Worm (Caenorhabditis elegans) whole organism, young adult: ENCODE results near the gene F28H7.3.
A peak's percentile ranks its signal among the peaks of the same experiment; 100 is the strongest.

Experiments used
- B0261.1 ChIP-seq: sonication (generic microtip); optimal IDR thresholded peaks from 2 replicates; lab custom pipeline; 2016; ENCODE audit warnings: mild to moderate bottlenecking, missing genetic modification characterization, moderate library complexity, missing compliant biosample characterization
- C06A6.2 ChIP-seq: fragments of 200-800 bp; sonication (Bioruptor generic); conservative IDR thresholded peaks from 2 replicates; pipeline ENCODE4 v1.3.6; 2022; ENCODE audit warnings: missing genetic modification characterization, missing compliant biosample characterization
- F39B2.1 ChIP-seq: fragments of 200-800 bp; sonication (Bioruptor generic); IDR thresholded peaks from 2 replicates; pipeline ENCODE4 v1.3.6; 2022; ENCODE audit warnings: missing genetic modification reagents, missing genetic modification characterization, missing compliant biosample characterization
- F52B5.7 ChIP-seq: sonication (generic microtip); optimal IDR thresholded peaks from 2 replicates; lab custom pipeline; 2016; ENCODE audit warnings: mild to moderate bottlenecking, missing genetic modification characterization, missing compliant biosample characterization
- F55B11.4 ChIP-seq: sonication (generic microtip); optimal IDR thresholded peaks from 2 replicates; lab custom pipeline; 2016; ENCODE audit warnings: missing compliant biosample characterization, missing genetic modification characterization, borderline replicate concordance; ENCODE audit not compliant: insufficient read depth
- F57C9.4 ChIP-seq: sonication (generic microtip); optimal IDR thresholded peaks from 2 replicates; lab custom pipeline; 2017; ENCODE audit warnings: mild to moderate bottlenecking, missing genetic modification characterization, missing compliant biosample characterization
- K12H6.12 ChIP-seq: fragments of 200-800 bp; sonication (Bioruptor generic); optimal IDR thresholded peaks from 2 replicates; lab custom pipeline; 2018; ENCODE audit warnings: mild to moderate bottlenecking, missing genetic modification characterization, missing compliant biosample characterization
- ZK185.1 ChIP-seq: sonication (generic microtip); optimal IDR thresholded peaks from 2 replicates; lab custom pipeline; 2016; ENCODE audit warnings: mild to moderate bottlenecking, missing genetic modification characterization, missing compliant biosample characterization; ENCODE audit not compliant: poor library complexity, severe bottlenecking
- ama-1 ChIP-seq, 3 experiments: fragments of 150-350 bp in 1 of 3; sonication (generic microtip) in 2 of 3; optimal IDR thresholded peaks; 2 replicates each; lab custom pipeline; 2014 to 2018; ENCODE audit warnings: missing biosample characterization in 2 of 3, missing genetic modification characterization in 2 of 3, missing genetic modification reagents in 2 of 3
- aptf-3 ChIP-seq: fragments of 200-800 bp; sonication (Bioruptor generic); IDR thresholded peaks from 2 replicates; pipeline ENCODE4 v1.3.6; 2022; ENCODE audit warnings: missing genetic modification characterization, missing compliant biosample characterization
- atf-7 ChIP-seq: sonication (generic microtip); optimal IDR thresholded peaks from 2 replicates; lab custom pipeline; 2017; ENCODE audit warnings: mild to moderate bottlenecking, missing genetic modification characterization, missing compliant biosample characterization
- attf-6 ChIP-seq: fragments of 200-800 bp; sonication (Bioruptor generic); IDR thresholded peaks from 2 replicates; pipeline ENCODE4 v1.3.6; 2022; ENCODE audit warnings: missing genetic modification reagents, missing genetic modification characterization, missing compliant biosample characterization
- bed-1 ChIP-seq: fragments of 200-800 bp; sonication (Bioruptor generic); IDR thresholded peaks from 2 replicates; pipeline ENCODE4 v1.3.6; 2022; ENCODE audit warnings: missing genetic modification reagents, missing genetic modification characterization, missing compliant biosample characterization
- cebp-1 ChIP-seq, 2 experiments: fragments of 200-800 bp in 1 of 2; sonication (Bioruptor generic) in 1 of 2; sonication (generic microtip) in 1 of 2; IDR thresholded peaks in 1 of 2; optimal IDR thresholded peaks in 1 of 2; 2 replicates each; pipeline versions ENCODE4 v1.3.6 to Lab custom; 2017 to 2022; ENCODE audit warnings: missing compliant biosample characterization in 2 of 2, missing genetic modification characterization in 2 of 2, mild to moderate bottlenecking in 1 of 2, missing genetic modification reagents in 1 of 2, moderate library complexity in 1 of 2
- cebp-2 ChIP-seq: fragments of 200-800 bp; sonication (Bioruptor generic); IDR thresholded peaks from 2 replicates; pipeline ENCODE4 v1.3.6; 2022; ENCODE audit warnings: missing genetic modification characterization, missing compliant biosample characterization
- ceh-100 ChIP-seq: fragments of 200-800 bp; sonication (Bioruptor generic); IDR thresholded peaks from 2 replicates; pipeline ENCODE4 v1.3.6; 2022; ENCODE audit warnings: missing genetic modification reagents, missing genetic modification characterization, missing compliant biosample characterization
- chd-7 ChIP-seq: sonication (generic microtip); optimal IDR thresholded peaks from 2 replicates; lab custom pipeline; 2016; ENCODE audit warnings: mild to moderate bottlenecking, missing genetic modification characterization, moderate library complexity, missing compliant biosample characterization
- dpff-1 ChIP-seq: sonication (generic microtip); optimal IDR thresholded peaks from 2 replicates; lab custom pipeline; 2017; ENCODE audit warnings: mild to moderate bottlenecking, missing genetic modification characterization, missing compliant biosample characterization
- egrh-3 ChIP-seq: fragments of 200-800 bp; sonication (Bioruptor generic); IDR thresholded peaks from 2 replicates; pipeline ENCODE4 v1.3.6; 2022; ENCODE audit warnings: missing genetic modification reagents, missing genetic modification characterization, missing compliant biosample characterization
- hlh-26 ChIP-seq: fragments of 200-800 bp; sonication (Bioruptor generic); conservative IDR thresholded peaks from 2 replicates; pipeline ENCODE4 v1.3.6; 2022; ENCODE audit warnings: missing genetic modification reagents, missing genetic modification characterization, missing compliant biosample characterization
- hmg-20 ChIP-seq: fragments of 200-800 bp; sonication (Bioruptor generic); IDR thresholded peaks from 2 replicates; pipeline ENCODE4 v1.3.6; 2022; ENCODE audit warnings: missing genetic modification reagents, missing genetic modification characterization, missing compliant biosample characterization
- hrde-1 ChIP-seq: sonication (generic microtip); optimal IDR thresholded peaks from 2 replicates; lab custom pipeline; 2016; ENCODE audit warnings: missing genetic modification characterization, mild to moderate bottlenecking, missing compliant biosample characterization, moderate library complexity, missing genotype, missing genetic modification reagents, borderline replicate concordance
- let-526 ChIP-seq: fragments of 200-800 bp; sonication (Bioruptor generic); IDR thresholded peaks from 2 replicates; pipeline ENCODE4 v1.3.6; 2022; ENCODE audit warnings: missing genetic modification reagents, missing genetic modification characterization, missing compliant biosample characterization
- let-607 ChIP-seq, 2 experiments: fragments of 200-800 bp in 1 of 2; sonication (Bioruptor generic) in 1 of 2; sonication (generic microtip) in 1 of 2; optimal IDR thresholded peaks; 2 replicates each; lab custom pipeline; 2016 to 2018; ENCODE audit warnings: mild to moderate bottlenecking in 2 of 2, missing compliant biosample characterization in 2 of 2, missing genetic modification characterization in 2 of 2, moderate library complexity in 2 of 2, missing genotype in 1 of 2
- lin-40 ChIP-seq: sonication (generic microtip); optimal IDR thresholded peaks from 2 replicates; lab custom pipeline; 2016; ENCODE audit warnings: missing genetic modification characterization, mild to moderate bottlenecking, missing compliant biosample characterization, missing genotype, missing genetic modification reagents
- lir-1 ChIP-seq: fragments of 200-800 bp; sonication (Bioruptor generic); conservative IDR thresholded peaks from 2 replicates; pipeline ENCODE4 v1.3.6; 2022; ENCODE audit warnings: missing genetic modification reagents, missing genetic modification characterization, missing compliant biosample characterization
- lsy-27 ChIP-seq: sonication (generic microtip); optimal IDR thresholded peaks from 2 replicates; lab custom pipeline; 2017; ENCODE audit warnings: missing genetic modification characterization, mild to moderate bottlenecking, missing compliant biosample characterization, antibody characterized with exemption, missing genotype, borderline replicate concordance; ENCODE audit not compliant: insufficient read depth
- madf-6 ChIP-seq: fragments of 200-800 bp; sonication (Bioruptor generic); IDR thresholded peaks from 2 replicates; pipeline ENCODE4 v1.3.6; 2022; ENCODE audit warnings: missing genetic modification reagents, missing genetic modification characterization, missing compliant biosample characterization
- mcd-1 ChIP-seq: fragments of 200-800 bp; sonication (Bioruptor generic); IDR thresholded peaks from 2 replicates; pipeline ENCODE4 v1.3.6; 2022; ENCODE audit warnings: missing genetic modification reagents, missing genetic modification characterization, missing compliant biosample characterization
- mel-28 ChIP-seq: sonication (generic microtip); optimal IDR thresholded peaks from 2 replicates; lab custom pipeline; 2016; ENCODE audit warnings: borderline replicate concordance, mild to moderate bottlenecking, missing genetic modification characterization, missing compliant biosample characterization
- nfyb-1 ChIP-seq: fragments of 200-800 bp; sonication (Bioruptor generic); IDR thresholded peaks from 2 replicates; pipeline ENCODE4 v1.3.6; 2022; ENCODE audit warnings: missing genetic modification reagents, missing genetic modification characterization, missing compliant biosample characterization
- nhr-179 ChIP-seq: sonication (generic microtip); optimal IDR thresholded peaks from 2 replicates; lab custom pipeline; 2016; ENCODE audit warnings: mild to moderate bottlenecking, missing genetic modification characterization, missing compliant biosample characterization
- nhr-27 ChIP-seq: fragments of 200-800 bp; sonication (Bioruptor generic); optimal IDR thresholded peaks from 2 replicates; lab custom pipeline; 2018; ENCODE audit warnings: mild to moderate bottlenecking, missing genetic modification characterization, moderate library complexity, missing compliant biosample characterization
- rec-8 ChIP-seq, 2 experiments: sonication (generic microtip); optimal IDR thresholded peaks; 2 replicates each; lab custom pipeline; 2016; ENCODE audit warnings: mild to moderate bottlenecking in 2 of 2, missing genetic modification characterization in 2 of 2, missing genetic modification reagents in 2 of 2, missing genotype in 2 of 2, missing biosample characterization in 1 of 2, missing compliant biosample characterization in 1 of 2, moderate library complexity in 1 of 2
- snpc-1.3 ChIP-seq: sonication (generic microtip); optimal IDR thresholded peaks from 2 replicates; lab custom pipeline; 2017; ENCODE audit warnings: missing genetic modification characterization, mild to moderate bottlenecking, missing compliant biosample characterization, antibody characterized with exemption, moderate library complexity, missing genotype, missing genetic modification reagents; ENCODE audit not compliant: insufficient read depth
- snpc-3.4 ChIP-seq: sonication (generic microtip); optimal IDR thresholded peaks from 2 replicates; lab custom pipeline; 2017; ENCODE audit warnings: missing genetic modification characterization, mild to moderate bottlenecking, missing compliant biosample characterization, antibody characterized with exemption, moderate library complexity, missing genotype, missing genetic modification reagents
- snpc-4 ChIP-seq, 5 experiments: fragments of 150-350 bp in 1 of 5; sonication (generic microtip) in 4 of 5; optimal IDR thresholded peaks; 2 replicates each; lab custom pipeline; 2014 to 2018; ENCODE audit warnings: missing genetic modification characterization in 5 of 5, missing biosample characterization in 3 of 5, antibody characterized with exemption in 2 of 5, mild to moderate bottlenecking in 2 of 5, missing compliant biosample characterization in 2 of 5, missing genotype in 2 of 5, moderate library complexity in 2 of 5, missing genetic modification reagents in 1 of 5
- tbp1 ChIP-seq: fragments of 200-800 bp; sonication (Bioruptor generic); optimal IDR thresholded peaks from 2 replicates; lab custom pipeline; 2018; ENCODE audit warnings: mild to moderate bottlenecking, missing genetic modification characterization, missing compliant biosample characterization
- tbx-9 ChIP-seq: sonication (generic microtip); optimal IDR thresholded peaks from 2 replicates; lab custom pipeline; 2016; ENCODE audit warnings: borderline replicate concordance, missing genetic modification characterization, inconsistent platforms, missing compliant biosample characterization
- tlf-1 ChIP-seq: fragments of 200-800 bp; sonication (Bioruptor generic); optimal IDR thresholded peaks from 2 replicates; lab custom pipeline; 2018; ENCODE audit warnings: mild to moderate bottlenecking, missing genetic modification characterization, missing compliant biosample characterization
- unc-130 ChIP-seq: sonication (generic microtip); optimal IDR thresholded peaks from 2 replicates; lab custom pipeline; 2016; ENCODE audit warnings: missing genetic modification reagents, missing genetic modification characterization, missing compliant biosample characterization

Gene F28H7.3

DNA sequence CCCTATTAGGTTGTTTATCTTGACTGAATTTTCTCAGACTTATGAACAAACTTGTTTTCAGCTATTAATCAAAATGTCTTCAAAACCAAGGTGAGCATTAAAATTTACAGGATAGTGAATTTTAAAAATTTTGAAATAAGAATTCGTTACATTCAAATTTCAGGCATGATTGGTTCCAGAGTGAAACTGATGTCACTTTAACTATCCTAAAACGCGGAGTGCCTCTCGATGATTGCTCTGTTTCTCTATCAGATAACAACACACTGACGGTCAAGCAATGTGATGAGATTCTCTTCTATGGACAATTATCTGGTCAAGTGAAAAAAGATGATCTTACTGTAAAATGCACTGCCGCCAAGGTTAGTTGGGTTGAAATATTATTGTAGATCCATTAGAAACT is 20.8 kb upstream of the F28H7.3 start, which contains the start of gene D1054.3 (continued):
- TF ChIP-seq snpc-1.3 (tag; lab: Kevin White, UChicago), result peak; percentile 49
- TF ChIP-seq nhr-179 (tag; lab: Kevin White, UChicago), result no peak
- peak; percentile 15 for TF ChIP-seq snpc-3.4
- TF ChIP-seq lir-1 (GFP tag; lab: Robert Waterston, UW), result no peak
- no peak for TF ChIP-seq lin-40
- TF ChIP-seq F39B2.1 (GFP tag; lab: Robert Waterston, UW), result 0 out of 2 replicates have a peak, but pooled peaks have one; percentile 50
- TF ChIP-seq madf-6 (GFP tag; lab: Robert Waterston, UW), result peak; percentile 49; the same call in 1 of the 2 replicates
- TF ChIP-seq let-526 (GFP tag; lab: Robert Waterston, UW), result no peak
- TF ChIP-seq B0261.1 (tag; lab: Kevin White, UChicago), result no peak
- TF ChIP-seq egrh-3, result no peak
- TF ChIP-seq tlf-1 (GFP tag; lab: Kevin White, UChicago), result no peak
- TF ChIP-seq, all 124 proteins: peak for 13

DNA sequence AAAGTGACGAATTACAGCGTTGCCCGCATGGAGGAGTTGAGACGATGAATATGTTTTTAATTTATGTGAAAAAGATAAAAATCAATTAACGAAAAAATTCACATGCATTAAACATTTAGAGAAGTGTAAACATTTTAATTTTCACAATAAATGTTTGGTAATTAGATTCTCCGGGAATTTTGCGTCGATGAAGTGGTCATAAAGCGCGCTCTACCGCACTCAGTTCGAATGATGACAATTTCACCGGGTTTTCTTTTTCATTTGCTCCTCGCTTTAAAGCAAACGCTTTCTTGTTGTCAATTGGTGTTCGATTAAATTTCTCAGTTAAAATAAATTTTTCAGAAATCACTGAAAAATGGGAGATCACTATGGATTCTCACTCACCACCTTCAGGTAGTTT is 19.4 kb upstream of the F28H7.3 start, which contains the start of the genes D1054.1 and pas-2:
D1054.1 (minus strand) TSS at position 192 of the 400 bp plus-strand sequence.
pas-2 (plus strand) TSS at position 343 of the 400 bp plus-strand sequence.
- TF ChIP-seq mcd-1, result peak; percentile 40; the same call in 1 of the 2 replicates
- no peak for TF ChIP-seq tbx-9 (tag; lab: Kevin White, UChicago)
- TF ChIP-seq snpc-4 (GFP tag; optimal IDR thresholded peaks at IDR 0.05; lab: Kevin White, UChicago), result no peak
- TF ChIP-seq snpc-4 (tag; optimal IDR thresholded peaks at IDR 0.05; lab: Kevin White, UChicago), result peak in 1 of 4 experiments; percentile 33

DNA sequence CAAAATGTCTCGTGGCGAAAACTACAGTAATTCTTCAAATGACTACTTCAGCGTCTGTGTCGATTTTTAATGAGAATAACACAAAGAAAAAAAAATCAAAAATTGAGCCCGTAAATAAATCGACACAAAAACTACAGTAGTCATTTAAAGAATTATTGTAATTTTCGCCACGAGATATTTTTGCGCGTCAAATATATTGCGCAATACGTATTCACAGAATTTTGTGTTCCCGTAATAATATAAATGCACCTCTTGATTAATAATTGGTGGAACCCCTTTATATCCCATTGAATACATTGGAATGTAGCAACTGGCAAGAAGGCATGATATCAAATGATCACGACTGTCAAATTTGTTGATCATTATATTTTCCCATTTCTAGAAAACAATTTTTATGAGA is 18.3 kb upstream of the F28H7.3 start:
- TF ChIP-seq hlh-26 (GFP tag; lab: Robert Waterston, UW) (no peak), hmg-20 (GFP tag; lab: Robert Waterston, UW) (no peak), ceh-100 (GFP tag; lab: Robert Waterston, UW) (no peak), tbp1 (GFP tag; lab: Kevin White, UChicago) (no peak), bed-1 (GFP tag; lab: Robert Waterston, UW) (no peak), nfyb-1 (GFP tag; lab: Robert Waterston, UW) (no peak), let-526 (GFP tag; lab: Robert Waterston, UW) (no peak), atf-7 (tag; lab: Kevin White, UChicago) (no peak), ama-1 (optimal IDR thresholded peaks at IDR 0.05; lab: Kevin White, UChicago) (no peak), ama-1 (GFP tag; optimal IDR thresholded peaks at IDR 0.05; lab: Kevin White, UChicago) (no peak), mel-28 (tag; lab: Kevin White, UChicago) (no peak), C06A6.2 (GFP tag; lab: Robert Waterston, UW) (no peak), cebp-1 (GFP tag; IDR thresholded peaks at IDR 0.05; lab: Robert Waterston, UW) (no peak), cebp-1 (tag; optimal IDR thresholded peaks at IDR 0.05; lab: Kevin White, UChicago) (no peak), F55B11.4 (tag; lab: Kevin White, UChicago) (no peak), F57C9.4 (tag; lab: Kevin White, UChicago) (no peak), rec-8 (tag; optimal IDR thresholded peaks at IDR 0.05; lab: Kevin White, UChicago) (no peak), attf-6 (GFP tag; lab: Robert Waterston, UW) (no peak), chd-7 (no peak)

DNA sequence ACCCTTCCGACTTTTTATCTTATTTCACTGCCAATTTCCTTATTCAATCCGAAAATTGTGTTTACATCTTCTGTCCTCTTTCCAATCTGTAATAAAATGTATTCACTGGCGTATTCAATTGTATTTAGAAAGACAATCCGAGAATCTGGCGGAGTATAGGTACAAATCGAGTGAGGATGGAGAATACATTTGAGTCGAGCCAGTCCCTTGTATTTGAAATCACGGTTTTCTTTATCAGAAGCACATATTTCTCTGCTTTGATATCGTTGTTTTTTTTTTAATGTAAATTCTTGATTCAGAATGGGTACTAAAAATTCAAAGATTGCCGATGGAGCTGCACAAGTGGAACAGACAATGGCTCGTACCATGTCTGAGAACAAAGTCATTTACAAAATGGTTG is 13.5 kb upstream of the F28H7.3 start, which contains the start of gene ocr-1:
ocr-1 (plus strand) TSS at position 301 of the 400 bp plus-strand sequence.
- TF ChIP-seq aptf-3 (GFP tag; lab: Robert Waterston, UW), result no peak
- TF ChIP-seq nhr-27 (tag; lab: Kevin White, UChicago), result no peak
- TF ChIP-seq lsy-27 (tag; lab: Kevin White, UChicago), result no peak
- TF ChIP-seq lin-40, result no peak
- no peak for TF ChIP-seq atf-7 (tag; lab: Kevin White, UChicago)
- no peak for TF ChIP-seq cebp-2 (GFP tag; lab: Robert Waterston, UW)
- no peak for TF ChIP-seq unc-130 (GFP tag; lab: Kevin White, UChicago)
- no peak for TF ChIP-seq F52B5.7
- no peak for TF ChIP-seq K12H6.12
- TF ChIP-seq ZK185.1 (tag; lab: Kevin White, UChicago), result no peak
- TF ChIP-seq dpff-1 (tag; lab: Kevin White, UChicago), result no peak
- TF ChIP-seq hrde-1 (tag; lab: Kevin White, UChicago), result no peak
- TF ChIP-seq let-607 (tag; optimal IDR thresholded peaks at IDR 0.05; lab: Kevin White, UChicago), result no peak
